Worm (Caenorhabditis elegans) whole organism, L4 larva: ENCODE measurements around the gene nhr-112.

Source experiments
- ama-1 ChIP-seq: fragments of 150-350 bp; optimal IDR thresholded peaks from 2 replicates; lab custom pipeline; 2014; ENCODE audit warnings: inconsistent platforms, mixed read lengths
- dpl-1 ChIP-seq: fragments of 150-350 bp; optimal IDR thresholded peaks from 2 replicates; lab custom pipeline; 2014; ENCODE audit warnings: missing biosample characterization, missing genetic modification reagents, missing genetic modification characterization
- lin-13 ChIP-seq: fragments of 150-350 bp; optimal IDR thresholded peaks from 2 replicates; lab custom pipeline; 2014; ENCODE audit warnings: missing biosample characterization, missing genetic modification reagents, missing genetic modification characterization
- lin-29 ChIP-seq: fragments of 200-800 bp; sonication (Bioruptor generic); IDR thresholded peaks from 2 replicates; pipeline ENCODE4 v1.3.6; 2022; ENCODE audit warnings: missing genetic modification reagents, missing genetic modification characterization, missing compliant biosample characterization
- nhr-102 ChIP-seq: sonication (generic microtip); optimal IDR thresholded peaks from 2 replicates; lab custom pipeline; 2016; ENCODE audit warnings: mild to moderate bottlenecking, missing genetic modification characterization, moderate library complexity, missing compliant biosample characterization
- snpc-4 ChIP-seq: fragments of 150-350 bp; optimal IDR thresholded peaks from 2 replicates; lab custom pipeline; 2014; ENCODE audit warnings: missing biosample characterization, missing genetic modification characterization
- unc-39 ChIP-seq: sonication (generic microtip); optimal IDR thresholded peaks from 2 replicates; lab custom pipeline; 2017; ENCODE audit warnings: missing biosample characterization, missing genetic modification characterization

DNA sequence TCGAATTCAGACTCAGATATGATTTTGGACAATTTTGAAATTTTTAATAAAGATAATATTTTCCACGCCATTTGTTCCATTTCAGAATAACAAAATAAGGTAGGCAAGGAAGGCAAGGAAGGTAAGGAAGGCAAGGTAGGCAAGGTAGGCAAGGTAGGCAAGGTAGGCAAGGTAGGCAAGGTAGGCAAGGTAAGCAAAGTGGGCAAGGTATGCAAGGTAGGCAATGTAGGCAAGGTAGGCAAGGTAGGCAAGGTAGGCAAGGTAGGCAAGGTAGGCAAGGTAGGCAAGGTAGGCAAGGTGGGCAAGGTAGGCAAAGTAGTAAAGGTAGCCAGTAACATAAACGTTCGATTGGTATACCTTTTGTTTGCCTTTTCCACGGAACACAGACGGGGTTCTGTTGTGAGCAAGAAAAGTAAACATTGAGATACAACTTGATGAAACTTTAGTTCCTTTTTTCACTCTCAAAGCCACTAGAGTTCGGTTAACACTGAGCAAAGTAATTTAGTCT, 23.8 kb downstream of the nhr-112 start, which contains the start of gene Y70C5C.1:
- no peak for TF ChIP-seq lin-13
- no peak for TF ChIP-seq ama-1
- TF ChIP-seq lin-29 (GFP tag; lab: Robert Waterston, UW), result no peak
- TF ChIP-seq dpl-1 (GFP tag; lab: Kevin White, UChicago), result no peak
- TF ChIP-seq nhr-102 (tag; lab: Kevin White, UChicago), result no peak
- no peak for TF ChIP-seq unc-39
- TF ChIP-seq snpc-4, result no peak
